Worm (Caenorhabditis elegans): ENCODE results near the gene pup-2.
A peak's percentile ranks its signal among the peaks of the same experiment; 100 is the strongest.

pup-2 gene

ce11 chrIII:5158674-5159073 lies 27.0 kb upstream of the pup-2 start, which contains the start of gene oxy-4:
TSS of gene oxy-4 (minus strand) at chrIII:5158774.
- no peak for TF ChIP-seq sea-2 (GFP tag; optimal IDR thresholded peaks at IDR 0.05)
- TF ChIP-seq elt-2 (tag; optimal IDR thresholded peaks at IDR 0.05) = no peak
- no peak for TF ChIP-seq nhr-23 (tag; optimal IDR thresholded peaks at IDR 0.05)
- TF ChIP-seq nhr-25 (tag; optimal IDR thresholded peaks at IDR 0.05) = no peak
- TF ChIP-seq eor-1 (tag; optimal IDR thresholded peaks at IDR 0.05) = no peak
- TF ChIP-seq egl-27 (tag; optimal IDR thresholded peaks at IDR 0.05) = no peak
- TF ChIP-seq ama-1 (optimal IDR thresholded peaks at IDR 0.05) = no peak

DNA sequence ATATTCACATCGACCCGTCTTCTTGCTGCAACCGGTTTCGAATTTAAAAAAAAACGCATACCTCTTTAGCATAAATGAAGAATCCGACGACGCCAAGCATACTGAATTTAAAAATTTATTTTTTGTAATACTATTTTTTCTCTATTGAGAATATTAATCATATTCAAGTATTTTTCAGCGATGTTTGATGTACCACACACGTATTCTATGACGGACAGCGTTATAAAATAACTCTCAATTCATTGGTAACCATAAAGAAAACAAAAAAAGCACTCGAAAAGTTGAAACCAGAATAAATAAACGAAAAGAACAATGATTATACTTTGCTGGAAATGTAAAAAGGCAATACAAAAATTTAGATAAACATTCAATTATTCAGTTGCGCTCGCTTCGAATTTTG lies 26.2 kb upstream of the pup-2 start, which contains the start of gene T10F2.5:
T10F2.5 (minus strand) TSS at position 101 of the 400 bp plus-strand sequence.
- TF ChIP-seq ceh-9 (tag; optimal IDR thresholded peaks at IDR 0.05) = no peak
- TF ChIP-seq nhr-23 (tag; optimal IDR thresholded peaks at IDR 0.05) = peak; percentile 0
- no peak for TF ChIP-seq lsy-12 (tag; optimal IDR thresholded peaks at IDR 0.05)
- TF ChIP-seq nhr-43 (tag; optimal IDR thresholded peaks at IDR 0.05; ENCODE audit: poor library complexity, severe bottlenecking) = peak; percentile 9

ce11 chrIII:5160803-5161202 lies 24.9 kb upstream of the pup-2 start:
- TF ChIP-seq ama-1 (optimal IDR thresholded peaks at IDR 0.05) (no peak), R02D3.7 (tag; optimal IDR thresholded peaks at IDR 0.05) (no peak)

DNA sequence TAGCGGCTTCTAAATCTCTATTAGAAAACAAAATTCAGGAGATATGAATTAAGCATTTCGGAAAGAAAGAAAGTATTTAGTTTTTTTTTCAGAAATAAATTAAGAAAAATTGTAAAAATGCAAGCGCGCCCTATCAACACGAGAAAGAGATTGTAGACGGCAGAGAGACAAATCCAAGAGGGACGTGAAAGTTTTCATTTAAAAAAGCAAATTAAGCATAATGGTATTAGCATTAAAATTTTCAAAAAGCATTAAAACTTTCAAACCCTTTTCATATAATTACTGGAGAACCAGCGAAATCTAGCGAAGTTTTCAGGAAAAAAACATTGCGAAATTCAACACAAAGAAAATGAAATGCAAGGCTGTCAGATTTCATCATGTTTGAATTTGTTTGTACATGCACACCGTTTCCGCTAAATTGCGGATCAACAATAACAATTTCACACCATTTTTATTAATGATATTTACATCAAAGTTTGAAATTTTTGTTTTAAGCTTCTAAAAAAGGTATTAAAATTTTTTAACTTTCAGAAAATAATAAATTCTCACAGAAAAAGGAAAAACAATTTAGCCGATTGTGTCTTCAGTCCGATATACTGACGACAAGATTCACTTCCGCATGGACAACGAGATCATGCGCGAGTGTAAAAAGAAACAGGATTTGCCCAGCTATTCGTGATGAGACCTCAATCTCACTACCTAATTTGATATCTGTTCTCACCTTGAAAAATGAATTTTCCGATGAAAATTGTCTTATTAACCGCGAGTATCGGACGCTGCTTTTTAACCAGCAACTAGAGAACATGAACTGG lies 22.7 kb upstream of the pup-2 start, which contains the start of gene gars-1:
gars-1 (minus strand) TSS at position 808 of the 812 bp plus-strand sequence.
- TF ChIP-seq ama-1 (optimal IDR thresholded peaks at IDR 0.05) = peak; percentile 75
- peak; percentile 36 for TF ChIP-seq nfya-1 (tag; optimal IDR thresholded peaks at IDR 0.05; ENCODE audit: insufficient read depth)
- peak; percentile 52 for TF ChIP-seq nhr-25 (tag; optimal IDR thresholded peaks at IDR 0.05)
- no peak for TF ChIP-seq ztf-11 (tag; optimal IDR thresholded peaks at IDR 0.05)
- peak; percentile 37 for TF ChIP-seq lin-15B (tag; optimal IDR thresholded peaks at IDR 0.05)
- peak; percentile 4 for TF ChIP-seq pha-4 (tag; optimal IDR thresholded peaks at IDR 0.05)

DNA sequence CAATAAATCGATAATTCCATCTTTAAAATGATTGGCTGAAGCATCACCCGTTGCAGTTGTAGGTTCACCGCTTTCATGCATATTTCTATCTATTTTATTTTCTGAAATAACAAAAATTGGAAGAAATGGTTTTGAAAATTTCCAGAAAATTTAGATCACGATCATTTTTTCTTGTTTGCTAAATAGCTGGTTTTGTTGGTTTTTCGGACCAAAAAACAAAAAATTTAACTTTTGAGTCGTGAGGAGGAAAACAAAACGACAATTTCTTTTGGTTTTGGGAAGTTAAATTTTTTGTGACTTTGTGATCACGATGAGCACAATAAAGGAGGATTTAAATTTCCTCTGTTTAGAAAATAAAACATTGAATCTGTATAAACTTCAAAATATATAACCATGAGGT lies 20.5 kb upstream of the pup-2 start, which contains the start of gene T10F2.2:
T10F2.2 (minus strand) TSS at position 101 of the 400 bp plus-strand sequence.
- TF ChIP-seq unc-39 (tag; optimal IDR thresholded peaks at IDR 0.05) = no peak
- TF ChIP-seq mml-1 (tag; optimal IDR thresholded peaks at IDR 0.05) = no peak
- no peak for TF ChIP-seq pqm-1 (tag; optimal IDR thresholded peaks at IDR 0.05)
- no peak for TF ChIP-seq pha-4 (tag; optimal IDR thresholded peaks at IDR 0.05)
- no peak for TF ChIP-seq ztf-11 (tag; optimal IDR thresholded peaks at IDR 0.05)
- TF ChIP-seq nhr-28 (tag; optimal IDR thresholded peaks at IDR 0.05) = no peak
- no peak for TF ChIP-seq ztf-4 (tag; optimal IDR thresholded peaks at IDR 0.05)
- no peak for TF ChIP-seq ceh-28 (tag; optimal IDR thresholded peaks at IDR 0.05)
- no peak for TF ChIP-seq ama-1 (optimal IDR thresholded peaks at IDR 0.05)
- no peak for TF ChIP-seq elt-1 (tag; optimal IDR thresholded peaks at IDR 0.05)
- TF ChIP-seq egl-5 (tag; optimal IDR thresholded peaks at IDR 0.05) = no peak
- TF ChIP-seq nhr-67 (tag; optimal IDR thresholded peaks at IDR 0.05) = no peak
- no peak for TF ChIP-seq ceh-16 (tag; optimal IDR thresholded peaks at IDR 0.05)
- TF ChIP-seq hmg-11 (tag; optimal IDR thresholded peaks at IDR 0.05) = no peak
- no peak for TF ChIP-seq nfya-1 (tag; optimal IDR thresholded peaks at IDR 0.05; ENCODE audit: insufficient read depth)
- TF ChIP-seq ZK546.5 (tag; optimal IDR thresholded peaks at IDR 0.05) = no peak

ce11 chrIII:5165745-5166144 lies 20.0 kb upstream of the pup-2 start:
- TF ChIP-seq nhr-25 (tag; optimal IDR thresholded peaks at IDR 0.05) (peak; percentile 29), ceh-28 (tag; optimal IDR thresholded peaks at IDR 0.05) (no peak), nhr-43 (tag; optimal IDR thresholded peaks at IDR 0.05; ENCODE audit: poor library complexity, severe bottlenecking) (peak; percentile 68)

DNA sequence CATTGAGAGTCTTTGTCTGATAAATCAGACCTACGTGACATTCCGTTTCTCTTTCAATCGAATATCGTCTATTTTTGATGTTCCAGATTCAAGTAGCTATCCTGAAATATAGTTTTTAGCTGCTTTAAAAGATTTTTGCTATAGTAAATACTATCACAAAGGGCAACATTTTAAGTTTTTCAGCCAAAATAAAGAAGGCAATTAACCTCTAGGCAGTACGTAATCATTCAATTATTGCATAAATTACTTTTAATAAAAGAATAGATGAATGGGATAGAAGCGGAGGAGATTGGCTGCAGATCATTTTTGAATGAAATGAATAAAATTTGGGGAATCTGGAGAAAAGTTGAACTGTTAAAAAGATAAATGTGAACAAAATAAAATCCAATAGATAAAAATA lies 16.0 kb upstream of the pup-2 start, which contains the start of gene ulp-1:
ulp-1 (minus strand) TSS at position 101 of the 400 bp plus-strand sequence.
- no peak for TF ChIP-seq elt-3 (tag; optimal IDR thresholded peaks at IDR 0.05)
- TF ChIP-seq lsy-12 (tag; optimal IDR thresholded peaks at IDR 0.05) = no peak
- no peak for TF ChIP-seq nhr-11 (tag; optimal IDR thresholded peaks at IDR 0.05)
- no peak for TF ChIP-seq egl-5 (tag; optimal IDR thresholded peaks at IDR 0.05)
- TF ChIP-seq ceh-16 (tag; optimal IDR thresholded peaks at IDR 0.05) = no peak
- no peak for TF ChIP-seq unc-39 (tag; optimal IDR thresholded peaks at IDR 0.05)
- TF ChIP-seq nhr-43 (tag; optimal IDR thresholded peaks at IDR 0.05; ENCODE audit: poor library complexity, severe bottlenecking) = no peak
- TF ChIP-seq egl-27 (tag; optimal IDR thresholded peaks at IDR 0.05) = no peak
- no peak for TF ChIP-seq pqm-1 (tag; optimal IDR thresholded peaks at IDR 0.05)
- no peak for TF ChIP-seq nfya-1 (tag; optimal IDR thresholded peaks at IDR 0.05; ENCODE audit: insufficient read depth)
- TF ChIP-seq elt-2 (tag; optimal IDR thresholded peaks at IDR 0.05) = no peak
- no peak for TF ChIP-seq ama-1 (optimal IDR thresholded peaks at IDR 0.05)
